Fruit fly (Drosophila melanogaster) whole organism, wandering third instar larva: Measurements from ENCODE around the gene hiw.

ENCODE experiments used
- Abd-B ChIP-seq: fragments of >200 bp; optimal IDR thresholded peaks from 2 replicates; lab custom pipeline; 2017; ENCODE audit warnings: missing biosample characterization, missing genetic modification characterization
- CG32264 ChIP-seq: fragments of 200-800 bp; sonication (Bioruptor generic); optimal IDR thresholded peaks from 2 replicates; lab custom pipeline; 2016; ENCODE audit warnings: missing biosample characterization, missing genetic modification characterization
- CG9705 ChIP-seq: fragments of 200-800 bp; sonication (Bioruptor generic); optimal IDR thresholded peaks from 2 replicates; lab custom pipeline; 2018; ENCODE audit warnings: missing biosample characterization, mild to moderate bottlenecking, missing genetic modification characterization
- CrebA ChIP-seq: fragments of 200-800 bp; sonication (Bioruptor generic); optimal IDR thresholded peaks from 2 replicates; lab custom pipeline; 2016; ENCODE audit warnings: missing biosample characterization, mild to moderate bottlenecking, missing genetic modification characterization, borderline replicate concordance
- Dfd ChIP-seq: fragments of >200 bp; optimal IDR thresholded peaks from 2 replicates; lab custom pipeline; 2017; ENCODE audit warnings: missing biosample characterization, missing genetic modification characterization
- Dif ChIP-seq: fragments of 200-275, 200-300 bp; sonication (Bioruptor generic); optimal IDR thresholded peaks from 2 replicates; lab custom pipeline; 2018; ENCODE audit warnings: missing biosample characterization, missing genetic modification characterization; ENCODE audit not compliant: partially characterized antibody
- GATAd ChIP-seq: sonication (Bioruptor generic); optimal IDR thresholded peaks from 2 replicates; lab custom pipeline; 2016; ENCODE audit warnings: missing biosample characterization, missing genetic modification characterization
- HLH106 ChIP-seq: fragments of 200-800 bp; optimal IDR thresholded peaks from 3 replicates; lab custom pipeline; 2019; ENCODE audit warnings: missing biosample characterization, mild to moderate bottlenecking, missing genetic modification characterization, moderate library complexity
- Hnf4 ChIP-seq: fragments of 200-800 bp; sonication (Bioruptor generic); optimal IDR thresholded peaks from 2 replicates; lab custom pipeline; 2016; ENCODE audit warnings: missing biosample characterization, mild to moderate bottlenecking, missing genetic modification characterization
- Hr78 ChIP-seq: fragments of >200 bp; optimal IDR thresholded peaks from 2 replicates; lab custom pipeline; 2017; ENCODE audit warnings: missing biosample characterization, missing genetic modification characterization
- Hr83 ChIP-seq: fragments of 200-300 bp; sonication (Bioruptor generic); optimal IDR thresholded peaks from 2 replicates; lab custom pipeline; 2016; ENCODE audit warnings: missing biosample characterization, mild to moderate bottlenecking, missing genetic modification characterization, moderate library complexity; ENCODE audit not compliant: poor library complexity, severe bottlenecking
- Jra ChIP-seq: sonication (Bioruptor generic); optimal IDR thresholded peaks from 2 replicates; lab custom pipeline; 2016; ENCODE audit warnings: missing biosample characterization, missing genetic modification characterization
- Mio ChIP-seq: sonication (Bioruptor generic); optimal IDR thresholded peaks from 2 replicates; lab custom pipeline; 2016; ENCODE audit warnings: missing biosample characterization, missing genetic modification characterization
- Myc ChIP-seq: fragments of >200 bp; optimal IDR thresholded peaks from 2 replicates; lab custom pipeline; 2017
- N ChIP-seq: fragments of >200 bp; optimal IDR thresholded peaks from 2 replicates; lab custom pipeline; 2018; ENCODE audit warnings: missing biosample characterization, missing external identifiers, missing genetic modification characterization
- OdsH ChIP-seq: fragments of 200-800 bp; sonication (Bioruptor generic); optimal IDR thresholded peaks from 2 replicates; lab custom pipeline; 2016; ENCODE audit warnings: missing biosample characterization, mild to moderate bottlenecking, missing genetic modification characterization
- Rel ChIP-seq, 2 experiments: fragments of 200-800 bp; sonication (Bioruptor generic) in 1 of 2; optimal IDR thresholded peaks; 2 replicates in 1 of 2; 3 replicates in 1 of 2; lab custom pipeline; 2016 to 2019; ENCODE audit warnings: mild to moderate bottlenecking in 2 of 2, missing biosample characterization in 2 of 2, missing genetic modification characterization in 2 of 2, moderate library complexity in 1 of 2
- Sp1 ChIP-seq: fragments of 200-800 bp; sonication (Bioruptor generic); optimal IDR thresholded peaks from 3 replicates; lab custom pipeline; 2019; ENCODE audit warnings: missing biosample characterization, mild to moderate bottlenecking, missing genetic modification characterization, moderate library complexity
- Vsx2 ChIP-seq: fragments of 200-300, 225-300 bp; sonication (Bioruptor generic); optimal IDR thresholded peaks from 2 replicates; lab custom pipeline; 2018; ENCODE audit warnings: missing biosample characterization, missing genetic modification characterization; ENCODE audit not compliant: partially characterized antibody
- br ChIP-seq: fragments of 200-800 bp; sonication (Bioruptor generic); optimal IDR thresholded peaks from 2 replicates; lab custom pipeline; 2016; ENCODE audit warnings: missing biosample characterization, missing genetic modification characterization
- brk ChIP-seq: fragments of 200-800 bp; sonication (Bioruptor generic); optimal IDR thresholded peaks from 2 replicates; lab custom pipeline; 2016; ENCODE audit warnings: missing biosample characterization, mild to moderate bottlenecking, missing genetic modification characterization
- dl ChIP-seq, 2 experiments: fragments of 175-275, 200-275 bp in 1 of 2; fragments of 200-275 bp in 1 of 2; sonication (Bioruptor generic); optimal IDR thresholded peaks; lab custom pipeline; 2018; ENCODE audit warnings: mild to moderate bottlenecking in 2 of 2, missing biosample characterization in 2 of 2, missing genetic modification characterization in 2 of 2, moderate library complexity in 2 of 2; ENCODE audit not compliant: partially characterized antibody in 2 of 2, insufficient read depth in 1 of 2
- dmrt93B ChIP-seq: fragments of 200-800 bp; sonication (Bioruptor generic); optimal IDR thresholded peaks from 2 replicates; lab custom pipeline; 2018; ENCODE audit warnings: missing biosample characterization, mild to moderate bottlenecking, missing genetic modification characterization
- dsf ChIP-seq: sonication (Bioruptor generic); optimal IDR thresholded peaks from 2 replicates; lab custom pipeline; 2016; ENCODE audit warnings: missing biosample characterization, missing genetic modification characterization, borderline replicate concordance
- ey ChIP-seq: fragments of 200-800 bp; sonication (Bioruptor generic); optimal IDR thresholded peaks from 2 replicates; lab custom pipeline; 2016; ENCODE audit warnings: missing biosample characterization, missing genetic modification characterization
- foxo ChIP-seq, 2 experiments: fragments of 200-800 bp; sonication (Bioruptor generic); optimal IDR thresholded peaks; 2 replicates in 1 of 2; 3 replicates in 1 of 2; lab custom pipeline; 2016 to 2017; ENCODE audit warnings: missing biosample characterization in 2 of 2, missing genetic modification characterization in 2 of 2
- fru ChIP-seq: fragments of 200-800 bp; sonication (Bioruptor generic); optimal IDR thresholded peaks from 3 replicates; lab custom pipeline; 2016; ENCODE audit warnings: missing biosample characterization, mild to moderate bottlenecking, missing genetic modification characterization
- h ChIP-seq: fragments of 200-800 bp; sonication (Bioruptor generic); optimal IDR thresholded peaks from 3 replicates; lab custom pipeline; 2016; ENCODE audit warnings: missing biosample characterization, mild to moderate bottlenecking, missing genetic modification characterization
- jim ChIP-seq: fragments of 175-275, 200-325 bp; sonication (Bioruptor generic); optimal IDR thresholded peaks from 2 replicates; lab custom pipeline; 2016; ENCODE audit warnings: missing biosample characterization, mild to moderate bottlenecking, missing genetic modification characterization
- lola ChIP-seq: fragments of >200 bp; optimal IDR thresholded peaks from 2 replicates; lab custom pipeline; 2017; ENCODE audit warnings: missing biosample characterization, missing genetic modification characterization
- pan ChIP-seq: fragments of >200 bp; optimal IDR thresholded peaks from 2 replicates; lab custom pipeline; 2017
- psq ChIP-seq: fragments of 200-800 bp; sonication (Bioruptor generic); optimal IDR thresholded peaks from 3 replicates; lab custom pipeline; 2017; ENCODE audit warnings: missing biosample characterization, mild to moderate bottlenecking, missing genetic modification characterization, moderate library complexity
- rgr ChIP-seq: fragments of 200-800 bp; sonication (Bioruptor generic); optimal IDR thresholded peaks from 3 replicates; lab custom pipeline; 2016; ENCODE audit warnings: missing biosample characterization, mild to moderate bottlenecking, missing genetic modification characterization
- sage ChIP-seq: fragments of 200-800 bp; sonication (Bioruptor generic); optimal IDR thresholded peaks from 2 replicates; lab custom pipeline; 2016; ENCODE audit warnings: missing biosample characterization, mild to moderate bottlenecking, missing genetic modification characterization
- sv ChIP-seq: fragments of 200-800 bp; sonication (Bioruptor generic); optimal IDR thresholded peaks from 3 replicates; lab custom pipeline; 2016; ENCODE audit warnings: missing biosample characterization, missing genetic modification characterization
- tai ChIP-seq: sonication (Bioruptor generic); optimal IDR thresholded peaks from 2 replicates; lab custom pipeline; 2016; ENCODE audit warnings: missing biosample characterization, missing genetic modification characterization
- usp ChIP-seq: fragments of >200 bp; optimal IDR thresholded peaks from 2 replicates; lab custom pipeline; 2017; ENCODE audit warnings: missing biosample characterization, missing genetic modification characterization
- woc ChIP-seq: sonication (Bioruptor generic); optimal IDR thresholded peaks from 2 replicates; lab custom pipeline; 2016; ENCODE audit warnings: missing biosample characterization, mild to moderate bottlenecking, missing genetic modification characterization

hiw gene

DNA sequence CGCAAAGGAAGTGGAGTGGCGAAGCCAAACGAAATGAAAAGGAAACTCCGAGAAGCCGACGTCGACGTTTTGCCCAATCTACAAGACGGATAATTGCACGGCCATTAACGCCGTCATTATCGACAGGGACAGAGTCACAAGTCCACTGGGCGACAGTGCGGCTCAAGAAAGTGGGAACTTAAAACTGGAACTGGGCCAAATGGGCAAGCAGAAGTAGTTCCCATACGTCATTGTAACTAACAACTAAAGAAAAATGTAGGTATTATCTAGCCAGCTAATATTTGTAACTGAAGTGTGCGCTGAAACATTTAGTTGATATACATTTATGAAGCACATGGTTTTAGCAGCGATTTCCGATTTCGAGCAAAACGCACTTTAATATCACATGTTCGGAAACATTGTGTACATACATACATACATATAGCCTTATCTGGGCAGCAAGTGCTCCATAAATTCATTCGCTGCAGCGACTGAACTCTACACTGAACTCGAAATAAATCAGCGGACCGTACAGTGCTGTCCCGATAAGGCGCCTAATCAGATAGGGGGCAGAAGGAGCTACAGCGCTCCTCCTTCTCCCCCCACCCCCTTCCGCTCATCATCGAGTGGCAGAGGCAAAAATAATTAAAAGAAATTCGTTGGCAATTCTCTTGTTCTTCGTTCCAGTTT lies 7.7 kb upstream of the hiw start:
- TF ChIP-seq Hr78 (no peak), usp (GFP tag; lab: Kevin White, UChicago) (no peak), GATAd (GFP tag; lab: Kevin White, UChicago) (no peak), Vsx2 (no peak), dmrt93B (GFP tag; lab: Kevin White, UChicago) (no peak), br (GFP tag; lab: Kevin White, UChicago) (no peak), dsf (GFP tag; lab: Kevin White, UChicago) (no peak), pan (lab: Kevin White, UChicago) (no peak), Hr83 (GFP tag; lab: Kevin White, UChicago) (peak; percentile 76), jim (GFP tag; lab: Kevin White, UChicago) (no peak), ey (GFP tag; lab: Kevin White, UChicago) (peak; percentile 24), sv (no peak), tai (no peak), N (GFP tag; lab: Kevin White, UChicago) (no peak), rgr (GFP tag; lab: Kevin White, UChicago) (peak; percentile 13), fru (GFP tag; lab: Kevin White, UChicago) (peak; percentile 25), OdsH (GFP tag; lab: Kevin White, UChicago) (no peak), sage (no peak), h (GFP tag; lab: Kevin White, UChicago) (peak; percentile 58), HLH106 (no peak), CG32264 (no peak), Rel (GFP tag; optimal IDR thresholded peaks at IDR 0.05; lab: Kevin White, UChicago) (peak; percentile 22), Rel (tag; optimal IDR thresholded peaks at IDR 0.05; lab: Kevin White, UChicago) (peak; percentile 38), Mio (GFP tag; lab: Kevin White, UChicago) (no peak), psq (GFP tag; lab: Kevin White, UChicago) (peak; percentile 29), lola (GFP tag; lab: Kevin White, UChicago) (no peak), Jra (GFP tag; lab: Kevin White, UChicago) (no peak), CrebA (GFP tag; lab: Kevin White, UChicago) (peak; percentile 6), Abd-B (GFP tag; lab: Kevin White, UChicago) (no peak), Dfd (GFP tag; lab: Kevin White, UChicago) (no peak), Sp1 (peak; percentile 38), Hnf4 (GFP tag; lab: Kevin White, UChicago) (peak; percentile 71), Dif (GFP tag; lab: Kevin White, UChicago) (no peak), foxo (GFP tag; optimal IDR thresholded peaks at IDR 0.05; lab: Kevin White, UChicago) (peak in 1 of 2 experiments; percentile 41), Myc (lab: Kevin White, UChicago) (no peak), brk (peak; percentile 62), woc (GFP tag; lab: Kevin White, UChicago) (no peak), dl (GFP tag; optimal IDR thresholded peaks at IDR 0.05; lab: Kevin White, UChicago; ENCODE audit: insufficient read depth in 1 of 2, partially characterized antibody in 2 of 2) (peak in 1 of 2 experiments; percentile 7), CG9705 (no peak)

DNA sequence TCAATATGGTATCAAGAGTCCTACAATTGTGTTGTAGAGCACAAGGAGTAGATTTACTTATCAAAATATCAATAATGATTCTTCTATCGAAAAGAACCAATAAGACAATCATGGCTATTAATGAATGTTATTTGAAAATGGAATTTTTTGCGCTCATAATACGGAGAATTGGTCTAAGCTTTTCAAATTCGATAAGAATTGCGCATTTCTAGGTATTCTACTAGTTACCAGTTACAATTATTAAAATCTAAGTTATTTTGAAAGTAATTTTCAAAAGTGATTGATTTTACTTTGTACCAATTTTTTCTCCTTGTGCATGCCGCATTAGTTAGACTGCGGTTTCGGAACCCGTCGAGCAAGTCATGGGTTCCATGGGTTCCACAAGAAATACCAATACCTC lies 6.9 kb upstream of the hiw start:
- TF ChIP-seq fru (GFP tag; lab: Kevin White, UChicago) = peak; percentile 39
- TF ChIP-seq brk = peak; percentile 45
- TF ChIP-seq woc (GFP tag; lab: Kevin White, UChicago) = peak; percentile 58
- no peak for TF ChIP-seq Hr83 (GFP tag; lab: Kevin White, UChicago)
- TF ChIP-seq psq (GFP tag; lab: Kevin White, UChicago) = no peak
- TF ChIP-seq dmrt93B (GFP tag; lab: Kevin White, UChicago) = no peak
- TF ChIP-seq, all 38 proteins: peak for 3
